Worm (Caenorhabditis elegans) whole organism, late embryonic: ENCODE data around the gene Y57G11C.20.

Experiments
- ama-1 ChIP-seq: fragments of 150-350 bp; optimal IDR thresholded peaks from 2 replicates; lab custom pipeline; 2014
- ceh-18 ChIP-seq: sonication (generic microtip); optimal IDR thresholded peaks from 2 replicates; lab custom pipeline; 2016; ENCODE audit warnings: missing genetic modification characterization, missing compliant biosample characterization
- ceh-24 ChIP-seq: sonication (generic microtip); optimal IDR thresholded peaks from 2 replicates; lab custom pipeline; 2016; ENCODE audit warnings: mild to moderate bottlenecking, missing genetic modification characterization, missing compliant biosample characterization
- nhr-11 ChIP-seq: fragments of 150-350 bp; optimal IDR thresholded peaks from 2 replicates; lab custom pipeline; 2014; ENCODE audit warnings: missing biosample characterization, missing genetic modification characterization
- pros-1 ChIP-seq: fragments of 150-350 bp; optimal IDR thresholded peaks from 2 replicates; lab custom pipeline; 2014; ENCODE audit warnings: missing biosample characterization, missing genetic modification reagents, missing genetic modification characterization

- no peak for TF ChIP-seq ceh-24
- TF ChIP-seq pros-1 (tag; lab: Kevin White, UChicago) = no peak
- TF ChIP-seq nhr-11 = no peak
- TF ChIP-seq ama-1 (lab: Kevin White, UChicago) = no peak
- TF ChIP-seq ceh-18 = peak; percentile 50
These were observed 5.1 kb upstream of the Y57G11C.20 start for ce11 chrIV:14838095-14838494.
